Worm (Caenorhabditis elegans): ENCODE data around the gene scc-1.

DNA sequence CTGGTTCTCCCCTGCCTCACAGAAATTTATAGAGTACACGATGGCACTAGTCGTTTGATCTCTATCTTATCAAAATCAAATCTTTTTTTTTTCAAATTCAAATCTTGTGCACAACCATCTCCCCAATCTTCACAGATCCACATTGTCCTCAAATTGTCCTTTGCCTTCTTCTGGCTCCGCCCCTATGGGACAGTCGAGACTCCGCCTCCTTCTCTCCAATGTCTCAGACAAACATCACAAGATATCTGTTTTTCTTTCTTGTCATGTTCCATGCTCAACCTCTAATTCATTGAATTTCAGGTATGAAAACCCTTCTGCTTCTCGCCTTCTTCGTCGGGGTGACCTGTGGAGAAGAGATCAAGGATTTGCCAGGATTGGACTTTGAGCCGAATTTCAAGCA is 38.8 kb downstream of the scc-1 start, which contains the start of gene ctsa-1.1:
- TF ChIP-seq him-1 (tag; optimal IDR thresholded peaks at IDR 0.05), result no peak
- no peak for TF ChIP-seq W03F9.2 (tag; optimal IDR thresholded peaks at IDR 0.05)
